Fruit fly (Drosophila melanogaster) whole organism, embryonic: Measurements from ENCODE around the gene ast.

Experiments
- CG13296 ChIP-seq: fragments of 200-800 bp; sonication (Bioruptor generic); optimal IDR thresholded peaks from 3 replicates; lab custom pipeline; 2018; ENCODE audit warnings: missing biosample characterization, mild to moderate bottlenecking, missing genetic modification characterization
- CG1603 ChIP-seq: fragments of 200-800 bp; sonication (Bioruptor generic); optimal IDR thresholded peaks from 2 replicates; lab custom pipeline; 2019; ENCODE audit warnings: missing biosample characterization, mild to moderate bottlenecking, missing genetic modification characterization, moderate library complexity
- CG17568 ChIP-seq: fragments of 200-800 bp; sonication (Bioruptor generic); optimal IDR thresholded peaks from 2 replicates; lab custom pipeline; 2018; ENCODE audit warnings: missing biosample characterization, mild to moderate bottlenecking, missing genetic modification characterization, moderate library complexity
- CG18011 ChIP-seq: fragments of 200-800 bp; sonication (Bioruptor generic); optimal IDR thresholded peaks from 2 replicates; lab custom pipeline; 2017; ENCODE audit warnings: missing biosample characterization, missing genetic modification characterization, mild to moderate bottlenecking, moderate library complexity, missing genotype
- CG18599 ChIP-seq: fragments of 200-800 bp; sonication (Bioruptor generic); optimal IDR thresholded peaks from 3 replicates; lab custom pipeline; 2017; ENCODE audit warnings: missing biosample characterization, missing genetic modification characterization, mild to moderate bottlenecking, moderate library complexity, missing genetic modification reagents
- CG2712 ChIP-seq: fragments of 200-800 bp; optimal IDR thresholded peaks from 3 replicates; lab custom pipeline; 2019; ENCODE audit warnings: missing biosample characterization, mild to moderate bottlenecking, missing genetic modification characterization, moderate library complexity
- CG30020 ChIP-seq: fragments of 200-800 bp; optimal IDR thresholded peaks from 2 replicates; lab custom pipeline; 2019; ENCODE audit warnings: missing biosample characterization, mild to moderate bottlenecking, missing genetic modification characterization, moderate library complexity
- CG32532 ChIP-seq: fragments of 200-800 bp; sonication (Bioruptor generic); IDR thresholded peaks from 2 replicates; pipeline ENCODE4 v1.3.6; 2022; ENCODE audit warnings: missing biosample characterization, missing genetic modification characterization
- CG32772 ChIP-seq: fragments of 200-800 bp; sonication (Bioruptor generic); IDR thresholded peaks from 2 replicates; pipeline ENCODE4 v1.3.6; 2022; ENCODE audit warnings: missing biosample characterization, missing genetic modification characterization
- CG7963 ChIP-seq: fragments of 200-800 bp; sonication (Bioruptor generic); IDR thresholded peaks from 3 replicates; pipeline ENCODE4 v1.3.6; 2022; ENCODE audit warnings: missing biosample characterization, missing genetic modification characterization; ENCODE audit not compliant: partially characterized antibody
- CG8478 ChIP-seq: fragments of >200 bp; optimal IDR thresholded peaks from 2 replicates; lab custom pipeline; 2018
- CG9215 ChIP-seq: fragments of 200-800 bp; sonication (Bioruptor generic); IDR thresholded peaks from 2 replicates; pipeline ENCODE4 v1.3.6; 2022; ENCODE audit warnings: missing biosample characterization, missing genetic modification characterization
- CG9797 ChIP-seq: fragments of 200-800 bp; sonication (Bioruptor generic); optimal IDR thresholded peaks from 3 replicates; lab custom pipeline; 2018; ENCODE audit warnings: missing biosample characterization, mild to moderate bottlenecking, missing genetic modification characterization
- CkIIα-i1 ChIP-seq: fragments of 200-800 bp; sonication (Bioruptor generic); IDR thresholded peaks from 2 replicates; pipeline ENCODE4 v1.3.6; 2022; ENCODE audit warnings: missing biosample characterization, missing genetic modification characterization
- Dbx ChIP-seq: fragments of 200-800 bp; sonication (Bioruptor generic); IDR thresholded peaks from 3 replicates; pipeline ENCODE4 v1.3.6; 2022; ENCODE audit warnings: missing biosample characterization, missing genetic modification characterization
- Dfd ChIP-seq, 2 experiments: fragments of >200 bp; optimal IDR thresholded peaks; 2 replicates each; lab custom pipeline; 2017; ENCODE audit warnings: missing biosample characterization in 2 of 2, missing genetic modification characterization in 2 of 2
- Dref ChIP-seq: fragments of 200-800 bp; sonication (Bioruptor generic); IDR thresholded peaks from 2 replicates; pipeline ENCODE4 v1.3.6; 2022; ENCODE audit warnings: missing biosample characterization, missing genetic modification characterization
- Drgx ChIP-seq: fragments of 200-800 bp; sonication (Bioruptor generic); IDR thresholded peaks from 2 replicates; pipeline ENCODE4 v1.3.6; 2022; ENCODE audit warnings: missing biosample characterization, missing genetic modification characterization
- Ets65A ChIP-seq: fragments of 200-800 bp; sonication (Bioruptor generic); peaks from one replicate; lab custom pipeline; 2016; ENCODE audit warnings: missing biosample characterization, missing genetic modification characterization
- Fer3 ChIP-seq: fragments of 200-800 bp; sonication (Bioruptor generic); optimal IDR thresholded peaks from 2 replicates; lab custom pipeline; 2018; ENCODE audit warnings: missing biosample characterization, mild to moderate bottlenecking, missing genetic modification characterization, moderate library complexity
- Hand ChIP-seq: fragments of 200-800 bp; sonication (Bioruptor generic); optimal IDR thresholded peaks from 2 replicates; lab custom pipeline; 2017; ENCODE audit warnings: mild to moderate bottlenecking, missing biosample characterization, missing genetic modification reagents, missing genetic modification characterization
- Med ChIP-seq: fragments of 200-800 bp; sonication (Bioruptor generic); peaks from one replicate; lab custom pipeline; 2016; ENCODE audit warnings: missing biosample characterization, missing genetic modification characterization, mild to moderate bottlenecking, inconsistent platforms, moderate library complexity
- Oli ChIP-seq: fragments of 200-800 bp; sonication (Bioruptor generic); optimal IDR thresholded peaks from 2 replicates; lab custom pipeline; 2018; ENCODE audit warnings: missing biosample characterization, mild to moderate bottlenecking, missing genetic modification characterization, moderate library complexity
- Trl ChIP-seq, 3 experiments: fragments of >200 bp in 2 of 3; fragments of 200-800 bp in 1 of 3; sonication (Bioruptor generic) in 1 of 3; optimal IDR thresholded peaks; 2 replicates in 1 of 3; 3 replicates in 2 of 3; lab custom pipeline; 2016 to 2017; ENCODE audit warnings: missing biosample characterization in 1 of 3, missing genetic modification characterization in 1 of 3
- Usf ChIP-seq: fragments of 200-800 bp; sonication (Bioruptor generic); optimal IDR thresholded peaks from 2 replicates; lab custom pipeline; 2017; ENCODE audit warnings: missing genotype, missing biosample characterization, missing genetic modification characterization
- Xrp1 ChIP-seq: fragments of 200-800 bp; sonication (Bioruptor generic); IDR thresholded peaks from 2 replicates; pipeline ENCODE4 v1.3.6; 2022; ENCODE audit warnings: missing biosample characterization, missing genetic modification characterization
- ap ChIP-seq: fragments of 200-800 bp; sonication (Bioruptor generic); IDR thresholded peaks from 2 replicates; pipeline ENCODE4 v1.3.6; 2022; ENCODE audit warnings: missing biosample characterization, missing genetic modification characterization
- az2 ChIP-seq: fragments of 200-800 bp; sonication (Bioruptor generic); optimal IDR thresholded peaks from 3 replicates; lab custom pipeline; 2016; ENCODE audit warnings: missing biosample characterization, missing genetic modification characterization
- chif ChIP-seq, 2 experiments: fragments of 200-800 bp; sonication (Bioruptor generic); optimal IDR thresholded peaks; 3 replicates each; lab custom pipeline; 2016; ENCODE audit warnings: missing biosample characterization in 2 of 2, missing genetic modification characterization in 2 of 2
- chinmo ChIP-seq: fragments of 200-800 bp; sonication (Bioruptor generic); IDR thresholded peaks from 4 replicates; pipeline ENCODE4 v1.3.6; 2022; ENCODE audit warnings: missing biosample characterization, missing genetic modification characterization; ENCODE audit not compliant: partially characterized antibody
- ci ChIP-seq: fragments of 200-800 bp; sonication (Bioruptor generic); IDR thresholded peaks from 3 replicates; pipeline ENCODE4 v1.3.6; 2022; ENCODE audit warnings: missing biosample characterization, missing genetic modification characterization
- exex ChIP-seq: fragments of 200-800 bp; sonication (Bioruptor generic); optimal IDR thresholded peaks from 4 replicates; lab custom pipeline; 2018; ENCODE audit warnings: missing biosample characterization, mild to moderate bottlenecking, missing genetic modification characterization, moderate library complexity
- fd64A ChIP-seq: fragments of 200-800 bp; sonication (Bioruptor generic); optimal IDR thresholded peaks from 3 replicates; lab custom pipeline; 2018; ENCODE audit warnings: missing biosample characterization, mild to moderate bottlenecking, missing genetic modification characterization
- gsb ChIP-seq: fragments of 200-800 bp; sonication (Bioruptor generic); IDR thresholded peaks from 2 replicates; pipeline ENCODE4 v1.3.6; 2022; ENCODE audit warnings: missing biosample characterization, missing genetic modification characterization
- hbn ChIP-seq: fragments of 200-800 bp; sonication (Bioruptor generic); IDR thresholded peaks from 2 replicates; pipeline ENCODE4 v1.3.6; 2022; ENCODE audit warnings: missing biosample characterization, missing genetic modification characterization; ENCODE audit not compliant: partially characterized antibody
- her ChIP-seq: fragments of 200-800 bp; sonication (Bioruptor generic); optimal IDR thresholded peaks from 2 replicates; lab custom pipeline; 2016; ENCODE audit warnings: missing biosample characterization, missing genetic modification characterization
- inv ChIP-seq: fragments of 200-800 bp; sonication (Bioruptor generic); IDR thresholded peaks from 2 replicates; pipeline ENCODE4 v1.3.6; 2022; ENCODE audit warnings: missing biosample characterization, missing genetic modification characterization; ENCODE audit not compliant: partially characterized antibody
- jumu ChIP-seq: fragments of 200-800 bp; sonication (Bioruptor generic); optimal IDR thresholded peaks from 3 replicates; lab custom pipeline; 2016; ENCODE audit warnings: missing biosample characterization, missing genetic modification characterization
- lab ChIP-seq: fragments of 200-800 bp; sonication (Bioruptor generic); optimal IDR thresholded peaks from 3 replicates; lab custom pipeline; 2017; ENCODE audit warnings: missing biosample characterization, missing genetic modification characterization, mild to moderate bottlenecking, moderate library complexity, missing genetic modification reagents
- luna ChIP-seq: fragments of 200-800 bp; sonication (Bioruptor generic); optimal IDR thresholded peaks from 2 replicates; lab custom pipeline; 2016; ENCODE audit warnings: missing biosample characterization, missing genetic modification characterization
- p53 ChIP-seq: fragments of 200-800 bp; sonication (Bioruptor generic); optimal IDR thresholded peaks from 2 replicates; lab custom pipeline; 2016; ENCODE audit warnings: missing biosample characterization, missing genetic modification characterization
- phol ChIP-seq: fragments of 200-800 bp; sonication (Bioruptor generic); optimal IDR thresholded peaks from 3 replicates; lab custom pipeline; 2018; ENCODE audit warnings: missing biosample characterization, mild to moderate bottlenecking, missing genetic modification characterization, moderate library complexity
- sd ChIP-seq: fragments of 200-800 bp; sonication (Bioruptor generic); optimal IDR thresholded peaks from 3 replicates; lab custom pipeline; 2018; ENCODE audit warnings: missing biosample characterization, mild to moderate bottlenecking, missing genetic modification characterization, moderate library complexity
- seq ChIP-seq: fragments of 200-800 bp; sonication (Bioruptor generic); IDR thresholded peaks from 2 replicates; pipeline ENCODE4 v1.3.6; 2022; ENCODE audit warnings: missing biosample characterization, missing genetic modification characterization
- sima ChIP-seq: fragments of 200-800 bp; sonication (Bioruptor generic); optimal IDR thresholded peaks from 2 replicates; lab custom pipeline; 2016; ENCODE audit warnings: missing biosample characterization, missing genetic modification characterization
- so ChIP-seq: fragments of 200-800 bp; sonication (Bioruptor generic); IDR thresholded peaks from 3 replicates; pipeline ENCODE4 v1.3.6; 2022; ENCODE audit warnings: missing biosample characterization, missing genetic modification characterization
- tll ChIP-seq, 2 experiments: fragments of 200-800 bp in 1 of 2; fragments of >200 bp in 1 of 2; sonication (Bioruptor generic) in 1 of 2; optimal IDR thresholded peaks; 2 replicates each; lab custom pipeline; 2017 to 2019; ENCODE audit warnings: missing biosample characterization in 2 of 2, missing genetic modification characterization in 2 of 2, mild to moderate bottlenecking in 1 of 2, moderate library complexity in 1 of 2
- twi ChIP-seq: fragments of 200-800 bp; optimal IDR thresholded peaks from 2 replicates; lab custom pipeline; 2019; ENCODE audit warnings: missing biosample characterization, mild to moderate bottlenecking, missing genetic modification characterization, moderate library complexity
- wor ChIP-seq: fragments of 200-800 bp; sonication (Bioruptor generic); IDR thresholded peaks from 2 replicates; pipeline ENCODE4 v1.3.6; 2022; ENCODE audit warnings: missing biosample characterization, missing genetic modification characterization

The ast gene

DNA sequence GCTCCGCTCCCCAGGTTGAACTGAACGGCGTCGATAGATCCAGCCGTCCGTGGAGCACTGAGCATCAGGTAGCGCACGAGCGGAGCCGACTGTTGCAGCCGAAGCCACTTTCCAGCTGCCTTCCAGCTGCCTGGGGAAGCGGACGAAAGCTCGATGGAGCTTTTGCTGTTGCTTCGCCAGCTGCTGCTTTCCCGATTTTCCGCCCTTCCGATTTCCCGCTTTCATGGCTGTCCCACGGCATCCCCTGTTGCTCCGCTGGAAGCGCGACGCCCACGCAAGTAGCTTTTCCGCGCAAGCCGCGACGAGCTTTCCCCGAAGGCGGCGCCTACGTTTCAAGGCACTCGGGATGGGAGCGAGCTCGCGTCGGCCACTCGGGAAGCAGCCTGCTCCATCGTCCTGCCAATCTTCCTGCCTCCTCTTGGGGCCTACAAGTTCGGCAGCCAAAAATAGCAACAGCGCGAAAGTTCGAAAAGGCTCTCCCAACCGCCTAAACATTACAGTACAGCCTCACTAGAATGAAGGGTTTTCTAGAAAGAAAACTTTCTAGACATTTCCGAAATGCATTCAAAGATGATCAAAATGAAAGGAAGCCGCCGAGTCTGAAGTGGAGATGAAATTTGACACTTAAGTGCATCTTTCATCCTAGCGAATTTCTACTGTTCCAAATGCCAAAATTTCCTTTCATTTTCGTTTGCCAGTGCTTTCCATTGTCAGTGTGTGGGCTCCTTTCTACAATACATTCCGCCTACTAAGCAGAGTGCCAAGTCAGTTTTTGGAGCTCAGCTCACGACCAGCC is 34.4 kb upstream of the ast start (continued):
- 0 out of 4 replicates have a peak, but pooled peaks have one; percentile 61 for TF ChIP-seq chinmo (GFP tag; lab: Robert Waterston, UW)
- peak; percentile 71 for TF ChIP-seq lab (GFP tag; lab: Kevin White, UChicago)
- TF ChIP-seq CG18599 (GFP tag; lab: Kevin White, UChicago): peak; percentile 85
- no peak for TF ChIP-seq CG17568 (GFP tag; lab: Kevin White, UChicago)
- TF ChIP-seq CG13296: peak; percentile 5
- TF ChIP-seq Hand (GFP tag; lab: Kevin White, UChicago): peak; percentile 63
- TF ChIP-seq Fer3: peak; percentile 28
- TF ChIP-seq CG9215 (GFP tag; lab: Robert Waterston, UW): peak; percentile 51; the same call in 1 of the 2 replicates
- TF ChIP-seq her: no peak
- no peak for TF ChIP-seq CG2712 (tag; lab: Kevin White, UChicago)
- no peak for TF ChIP-seq CkIIα-i1 (GFP tag; lab: Robert Waterston, UW)

DNA sequence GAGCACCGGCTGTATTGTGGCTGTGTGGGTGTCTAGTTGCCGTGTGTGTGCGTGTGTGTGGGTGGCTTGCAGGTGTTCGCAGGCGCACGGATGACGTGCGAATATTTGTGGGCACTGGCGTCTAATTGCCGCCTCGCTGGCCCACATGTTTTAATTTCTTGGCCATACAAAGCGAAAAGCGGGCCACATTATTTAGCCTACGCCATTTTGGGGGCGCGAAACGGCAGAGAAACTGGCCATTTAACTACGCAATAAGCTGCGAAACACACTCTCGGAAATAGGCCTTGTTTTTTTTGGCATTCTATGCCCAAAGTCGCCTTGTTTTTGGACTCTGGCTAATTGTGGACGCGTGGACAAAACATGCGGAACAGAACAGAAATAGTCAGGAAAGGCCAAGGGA is 30.5 kb upstream of the ast start:
- TF ChIP-seq Dfd (GFP tag; optimal IDR thresholded peaks at IDR 0.05; lab: Kevin White, UChicago) (peak in 1 of 2 experiments; percentile 45), Med (GFP tag; lab: Kevin White, UChicago) (peak; percentile 66), Oli (tag; lab: Kevin White, UChicago) (no peak), CG30020 (tag; lab: Kevin White, UChicago) (no peak), Xrp1 (GFP tag; lab: Robert Waterston, UW) (no peak), Drgx (no peak), CG32532 (GFP tag; lab: Robert Waterston, UW) (no peak), p53 (GFP tag; lab: Kevin White, UChicago) (no peak), jumu (GFP tag; lab: Kevin White, UChicago) (no peak), CG9797 (GFP tag; lab: Kevin White, UChicago) (no peak), Usf (GFP tag; lab: Kevin White, UChicago) (no peak), az2 (GFP tag; lab: Kevin White, UChicago) (no peak), phol (no peak), luna (GFP tag; lab: Kevin White, UChicago) (no peak), seq (no peak), fd64A (GFP tag; lab: Kevin White, UChicago) (no peak), sima (no peak), twi (tag; lab: Kevin White, UChicago) (no peak), inv (GFP tag; lab: Robert Waterston, UW) (no peak), CG7963 (GFP tag; lab: Robert Waterston, UW) (no peak), ci (GFP tag; lab: Robert Waterston, UW) (no peak), CG1603 (tag; lab: Kevin White, UChicago) (no peak), chif (GFP tag; optimal IDR thresholded peaks at IDR 0.05; lab: Kevin White, UChicago) (no peak), CG8478 (lab: Kevin White, UChicago) (peak; percentile 16), CG18011 (GFP tag; lab: Kevin White, UChicago) (no peak), Ets65A (GFP tag; lab: Kevin White, UChicago) (peak; percentile 56), Trl (optimal IDR thresholded peaks at IDR 0.05; lab: Kevin White, UChicago) (peak in 1 of 2 experiments; percentile 48), Trl (GFP tag; optimal IDR thresholded peaks at IDR 0.05; lab: Kevin White, UChicago) (no peak), sd (tag; lab: Kevin White, UChicago) (no peak), Dref (GFP tag; lab: Robert Waterston, UW) (no peak), wor (no peak), hbn (no peak), exex (tag; lab: Kevin White, UChicago) (no peak), so (no peak), tll (GFP tag; optimal IDR thresholded peaks at IDR 0.05; lab: Kevin White, UChicago) (no peak), gsb (GFP tag; lab: Robert Waterston, UW) (no peak), CG32772 (GFP tag; lab: Robert Waterston, UW) (no peak), ap (GFP tag; lab: Robert Waterston, UW) (no peak), Dbx (no peak)
